Fruit fly (Drosophila melanogaster) whole organism, embryonic: Measurements from ENCODE around the gene GluClalpha.

Experiments used
- Antp ChIP-seq: fragments of 200-800 bp; sonication (Bioruptor generic); optimal IDR thresholded peaks from 3 replicates; lab custom pipeline; 2016; ENCODE audit warnings: missing biosample characterization, missing genetic modification characterization
- Bgb ChIP-seq: fragments of 200-800 bp; sonication (Bioruptor generic); IDR thresholded peaks from 2 replicates; pipeline ENCODE4 v1.3.6; 2022; ENCODE audit warnings: missing biosample characterization, missing genetic modification characterization; ENCODE audit not compliant: partially characterized antibody
- Bteb2 ChIP-seq: fragments of 200-800 bp; sonication (Bioruptor generic); optimal IDR thresholded peaks from 2 replicates; lab custom pipeline; 2016; ENCODE audit warnings: missing biosample characterization, missing genetic modification characterization
- CG10431 ChIP-seq: fragments of 200-800 bp; sonication (Bioruptor generic); optimal IDR thresholded peaks from 3 replicates; lab custom pipeline; 2018; ENCODE audit warnings: missing biosample characterization, mild to moderate bottlenecking, missing genetic modification characterization
- CG11247 ChIP-seq: fragments of 200-800 bp; sonication (Bioruptor generic); IDR thresholded peaks from 2 replicates; pipeline ENCODE4 v1.3.6; 2022; ENCODE audit warnings: missing biosample characterization, missing genetic modification characterization
- CG12236 ChIP-seq: fragments of 200-800 bp; sonication (Bioruptor generic); optimal IDR thresholded peaks from 2 replicates; lab custom pipeline; 2016; ENCODE audit warnings: missing biosample characterization, missing genetic modification characterization
- CG12942 ChIP-seq: fragments of 200-800 bp; sonication (Bioruptor generic); optimal IDR thresholded peaks from 3 replicates; lab custom pipeline; 2016; ENCODE audit warnings: missing biosample characterization, missing genetic modification characterization
- CG14860 ChIP-seq: fragments of 200-800 bp; sonication (Bioruptor generic); IDR thresholded peaks from 3 replicates; pipeline ENCODE4 v1.3.6; 2022; ENCODE audit warnings: missing biosample characterization, missing genetic modification characterization; ENCODE audit not compliant: partially characterized antibody
- CG16813 ChIP-seq: fragments of 200-800 bp; sonication (Bioruptor generic); IDR thresholded peaks from 3 replicates; pipeline ENCODE4 v1.3.6; 2022; ENCODE audit warnings: missing biosample characterization, missing genetic modification characterization; ENCODE audit not compliant: partially characterized antibody
- CG17385 ChIP-seq: fragments of 200-800 bp; sonication (Bioruptor generic); optimal IDR thresholded peaks from 3 replicates; lab custom pipeline; 2018; ENCODE audit warnings: missing biosample characterization, mild to moderate bottlenecking, missing genetic modification characterization
- CG18011 ChIP-seq: fragments of 200-800 bp; sonication (Bioruptor generic); optimal IDR thresholded peaks from 2 replicates; lab custom pipeline; 2017; ENCODE audit warnings: missing biosample characterization, missing genetic modification characterization, mild to moderate bottlenecking, moderate library complexity, missing genotype
- CG18476 ChIP-seq: fragments of 200-800 bp; sonication (Bioruptor generic); optimal IDR thresholded peaks from 2 replicates; lab custom pipeline; 2016; ENCODE audit warnings: missing biosample characterization, mild to moderate bottlenecking, missing genetic modification characterization
- CG4707 ChIP-seq: fragments of 200-800 bp; sonication (Bioruptor generic); optimal IDR thresholded peaks from 2 replicates; lab custom pipeline; 2018; ENCODE audit warnings: missing biosample characterization, mild to moderate bottlenecking, missing genetic modification characterization, moderate library complexity
- CG6654 ChIP-seq: fragments of 200-800 bp; sonication (Bioruptor generic); optimal IDR thresholded peaks from 2 replicates; lab custom pipeline; 2017; ENCODE audit warnings: missing biosample characterization, mild to moderate bottlenecking, missing genetic modification characterization
- CG6791 ChIP-seq: fragments of 200-800 bp; sonication (Bioruptor generic); IDR thresholded peaks from 3 replicates; pipeline ENCODE4 v1.3.6; 2022; ENCODE audit warnings: missing biosample characterization, missing genetic modification characterization; ENCODE audit not compliant: partially characterized antibody
- CG6813 ChIP-seq: fragments of 200-800 bp; sonication (Bioruptor generic); optimal IDR thresholded peaks from 2 replicates; lab custom pipeline; 2017; ENCODE audit warnings: missing biosample characterization, missing genetic modification characterization, mild to moderate bottlenecking, moderate library complexity, missing genetic modification reagents
- CG7963 ChIP-seq: fragments of 200-800 bp; sonication (Bioruptor generic); IDR thresholded peaks from 3 replicates; pipeline ENCODE4 v1.3.6; 2022; ENCODE audit warnings: missing biosample characterization, missing genetic modification characterization; ENCODE audit not compliant: partially characterized antibody
- CG8388 ChIP-seq: fragments of 200-800 bp; sonication (Bioruptor generic); optimal IDR thresholded peaks from 2 replicates; lab custom pipeline; 2019; ENCODE audit warnings: missing biosample characterization, mild to moderate bottlenecking, missing genetic modification characterization, moderate library complexity
- CTCF ChIP-seq: fragments of 200-800 bp; sonication (Bioruptor generic); optimal IDR thresholded peaks from 2 replicates; lab custom pipeline; 2017; ENCODE audit warnings: missing biosample characterization, mild to moderate bottlenecking, missing genetic modification characterization, moderate library complexity
- Fer1 ChIP-seq: fragments of 200-800 bp; sonication (Bioruptor generic); optimal IDR thresholded peaks from 2 replicates; lab custom pipeline; 2017; ENCODE audit warnings: missing biosample characterization, mild to moderate bottlenecking, missing genetic modification characterization
- Hand ChIP-seq: fragments of 200-800 bp; sonication (Bioruptor generic); optimal IDR thresholded peaks from 2 replicates; lab custom pipeline; 2017; ENCODE audit warnings: mild to moderate bottlenecking, missing biosample characterization, missing genetic modification reagents, missing genetic modification characterization
- Hey ChIP-seq: fragments of 200-800 bp; sonication (Bioruptor generic); optimal IDR thresholded peaks from 3 replicates; lab custom pipeline; 2018; ENCODE audit warnings: missing biosample characterization, mild to moderate bottlenecking, missing genetic modification characterization
- Hmr ChIP-seq: fragments of 200-800 bp; sonication (Bioruptor generic); optimal IDR thresholded peaks from 3 replicates; lab custom pipeline; 2017; ENCODE audit warnings: mild to moderate bottlenecking, missing biosample characterization, missing genetic modification reagents, missing genetic modification characterization
- Hr3 ChIP-seq: fragments of 200-800 bp; sonication (Bioruptor generic); optimal IDR thresholded peaks from 3 replicates; lab custom pipeline; 2016; ENCODE audit warnings: missing biosample characterization, missing genetic modification characterization
- Hr78 ChIP-seq, 2 experiments: fragments of 200-800 bp in 1 of 2; fragments of >200 bp in 1 of 2; sonication (Bioruptor generic) in 1 of 2; optimal IDR thresholded peaks; 2 replicates each; lab custom pipeline; 2017 to 2019; ENCODE audit warnings: missing biosample characterization in 2 of 2, missing genetic modification characterization in 2 of 2, mild to moderate bottlenecking in 1 of 2, moderate library complexity in 1 of 2
- Ravus ChIP-seq: fragments of 200-800 bp; sonication (Bioruptor generic); IDR thresholded peaks from 2 replicates; pipeline ENCODE4 v1.3.6; 2022; ENCODE audit warnings: missing biosample characterization, missing genetic modification characterization
- Stat92E ChIP-seq, 3 experiments: fragments of >200 bp in 2 of 3; fragments of 200-800 bp in 1 of 3; sonication (Bioruptor generic) in 1 of 3; optimal IDR thresholded peaks; 2 replicates each; lab custom pipeline; 2017 to 2019; ENCODE audit warnings: missing biosample characterization in 3 of 3, missing genetic modification characterization in 3 of 3, mild to moderate bottlenecking in 1 of 3, moderate library complexity in 1 of 3
- amos ChIP-seq: fragments of 200-800 bp; sonication (Bioruptor generic); IDR thresholded peaks from 2 replicates; pipeline ENCODE4 v1.3.6; 2022; ENCODE audit warnings: missing biosample characterization, missing genetic modification characterization; ENCODE audit not compliant: partially characterized antibody
- az2 ChIP-seq: fragments of 200-800 bp; sonication (Bioruptor generic); optimal IDR thresholded peaks from 3 replicates; lab custom pipeline; 2016; ENCODE audit warnings: missing biosample characterization, missing genetic modification characterization
- bigmax ChIP-seq: fragments of 200-800 bp; sonication (Bioruptor generic); optimal IDR thresholded peaks from 2 replicates; lab custom pipeline; 2018; ENCODE audit warnings: missing biosample characterization, mild to moderate bottlenecking, missing genetic modification characterization
- br ChIP-seq: fragments of >200 bp; optimal IDR thresholded peaks from 2 replicates; lab custom pipeline; 2017
- gsb-n ChIP-seq: fragments of 200-800 bp; sonication (Bioruptor generic); optimal IDR thresholded peaks from 3 replicates; lab custom pipeline; 2018; ENCODE audit warnings: missing biosample characterization, mild to moderate bottlenecking, missing genetic modification characterization
- inv ChIP-seq: fragments of 200-800 bp; sonication (Bioruptor generic); IDR thresholded peaks from 2 replicates; pipeline ENCODE4 v1.3.6; 2022; ENCODE audit warnings: missing biosample characterization, missing genetic modification characterization; ENCODE audit not compliant: partially characterized antibody
- knrl ChIP-seq: fragments of 200-800 bp; sonication (Bioruptor generic); IDR thresholded peaks from 3 replicates; pipeline ENCODE4 v1.3.6; 2022; ENCODE audit warnings: missing biosample characterization, missing genetic modification characterization; ENCODE audit not compliant: partially characterized antibody
- nerfin-1 ChIP-seq: fragments of 200-800 bp; sonication (Bioruptor generic); optimal IDR thresholded peaks from 3 replicates; lab custom pipeline; 2019; ENCODE audit warnings: missing biosample characterization, mild to moderate bottlenecking, missing genetic modification characterization, moderate library complexity
- pho ChIP-seq: fragments of 200-800 bp; sonication (Bioruptor generic); optimal IDR thresholded peaks from 2 replicates; lab custom pipeline; 2016; ENCODE audit warnings: missing biosample characterization, missing genetic modification characterization
- ranshi ChIP-seq: fragments of 200-800 bp; sonication (Bioruptor generic); IDR thresholded peaks from 2 replicates; pipeline ENCODE4 v1.3.6; 2022; ENCODE audit warnings: missing biosample characterization, missing genetic modification characterization
- sc ChIP-seq, 3 experiments: fragments of >200 bp in 2 of 3; fragments of 200-800 bp in 1 of 3; sonication (Bioruptor generic) in 1 of 3; optimal IDR thresholded peaks; 2 replicates in 2 of 3; 3 replicates in 1 of 3; lab custom pipeline; 2017; ENCODE audit warnings: mild to moderate bottlenecking in 1 of 3, missing biosample characterization in 1 of 3, missing genetic modification characterization in 1 of 3, missing genetic modification reagents in 1 of 3
- sqz ChIP-seq: fragments of 200-800 bp; sonication (Bioruptor generic); optimal IDR thresholded peaks from 3 replicates; lab custom pipeline; 2018; ENCODE audit warnings: missing biosample characterization, mild to moderate bottlenecking, missing genetic modification characterization
- stwl ChIP-seq: fragments of 200-800 bp; sonication (Bioruptor generic); optimal IDR thresholded peaks from 3 replicates; lab custom pipeline; 2018; ENCODE audit warnings: missing biosample characterization, mild to moderate bottlenecking, missing genetic modification characterization, moderate library complexity
- tio ChIP-seq: fragments of 200-800 bp; sonication (Bioruptor generic); optimal IDR thresholded peaks from 2 replicates; lab custom pipeline; 2017; ENCODE audit warnings: missing biosample characterization, missing genetic modification characterization, inconsistent platforms
- trh ChIP-seq: fragments of 200-800 bp; sonication (Bioruptor generic); optimal IDR thresholded peaks from 2 replicates; lab custom pipeline; 2016; ENCODE audit warnings: missing biosample characterization, missing genetic modification characterization
- tup ChIP-seq: fragments of 200-800 bp; sonication (Bioruptor generic); optimal IDR thresholded peaks from 2 replicates; lab custom pipeline; 2016; ENCODE audit warnings: missing biosample characterization, mild to moderate bottlenecking, missing genetic modification characterization, moderate library complexity
- vnd ChIP-seq: fragments of 200-800 bp; sonication (Bioruptor generic); IDR thresholded peaks from 3 replicates; pipeline ENCODE4 v1.3.6; 2022; ENCODE audit warnings: missing biosample characterization, missing genetic modification characterization; ENCODE audit not compliant: partially characterized antibody
- zen ChIP-seq: fragments of 200-800 bp; sonication (Bioruptor generic); optimal IDR thresholded peaks from 3 replicates; lab custom pipeline; 2018; ENCODE audit warnings: missing biosample characterization, mild to moderate bottlenecking, missing genetic modification characterization, moderate library complexity
- zfh2 ChIP-seq: fragments of 200-800 bp; sonication (Bioruptor generic); optimal IDR thresholded peaks from 2 replicates; lab custom pipeline; 2016; ENCODE audit warnings: missing biosample characterization, missing genetic modification characterization

The GluClalpha gene

dm6 chr3R:19773125-19773524 is 42.6 kb downstream of the GluClalpha start, which contains the start of gene Acsx1L:
Gene Acsx1L, minus strand, starts transcription at chr3R:19773225.
- TF ChIP-seq gsb-n (tag; lab: Kevin White, UChicago): no peak
- no peak for TF ChIP-seq trh (GFP tag; lab: Kevin White, UChicago)
- TF ChIP-seq ranshi (GFP tag; lab: Robert Waterston, UW): no peak
- TF ChIP-seq Hey (tag; lab: Kevin White, UChicago): no peak
- no peak for TF ChIP-seq CTCF
- no peak for TF ChIP-seq CG6813 (GFP tag; lab: Kevin White, UChicago)
- no peak for TF ChIP-seq sc (optimal IDR thresholded peaks at IDR 0.05; lab: Kevin White, UChicago)
- no peak for TF ChIP-seq sc (GFP tag; optimal IDR thresholded peaks at IDR 0.05; lab: Kevin White, UChicago)
- TF ChIP-seq CG6654: no peak
- no peak for TF ChIP-seq CG18011 (GFP tag; lab: Kevin White, UChicago)
- no peak for TF ChIP-seq CG11247
- no peak for TF ChIP-seq pho
- TF ChIP-seq inv: no peak
- no peak for TF ChIP-seq Hr3 (GFP tag; lab: Kevin White, UChicago)
- TF ChIP-seq CG17385 (GFP tag; lab: Kevin White, UChicago): no peak
- TF ChIP-seq CG18476 (GFP tag; lab: Kevin White, UChicago): no peak
- TF ChIP-seq br: no peak
- no peak for TF ChIP-seq Hand (GFP tag; lab: Kevin White, UChicago)

dm6 chr3R:19774149-19774548 is 43.6 kb downstream of the GluClalpha start:
- TF ChIP-seq nerfin-1 (tag; lab: Kevin White, UChicago) (no peak), Bteb2 (GFP tag; lab: Kevin White, UChicago) (no peak), tup (GFP tag; lab: Kevin White, UChicago) (no peak), CG12236 (GFP tag; lab: Kevin White, UChicago) (no peak), CG16813 (peak; percentile 54), CG6791 (GFP tag; lab: Robert Waterston, UW) (peak; percentile 40; the same call in 1 of the 3 replicates), Stat92E (GFP tag; optimal IDR thresholded peaks at IDR 0.05; lab: Kevin White, UChicago) (no peak), CG7963 (GFP tag; lab: Robert Waterston, UW) (0 out of 3 replicates have a peak, but pooled peaks have one; percentile 44), Bgb (GFP tag; lab: Robert Waterston, UW) (peak; percentile 86), CG4707 (no peak), zen (tag; lab: Kevin White, UChicago) (no peak), CG14860 (GFP tag; lab: Robert Waterston, UW) (peak; percentile 50; the same call in 1 of the 3 replicates), Fer1 (no peak), Hmr (no peak), CG6654 (no peak), sqz (GFP tag; lab: Kevin White, UChicago) (no peak), bigmax (GFP tag; lab: Kevin White, UChicago) (no peak), az2 (GFP tag; lab: Kevin White, UChicago) (no peak), Antp (GFP tag; lab: Kevin White, UChicago) (no peak), tio (GFP tag; lab: Kevin White, UChicago) (no peak), CG8388 (GFP tag; lab: Kevin White, UChicago) (no peak), Ravus (GFP tag; lab: Robert Waterston, UW) (no peak), amos (GFP tag; lab: Robert Waterston, UW) (peak; percentile 63), CTCF (peak; percentile 84), stwl (tag; lab: Kevin White, UChicago) (peak; percentile 35), Hr78 (GFP tag; optimal IDR thresholded peaks at IDR 0.05; lab: Kevin White, UChicago) (no peak), vnd (GFP tag; lab: Robert Waterston, UW) (peak; percentile 50; the same call in 2 of the 3 replicates), zfh2 (GFP tag; lab: Kevin White, UChicago) (no peak), knrl (GFP tag; lab: Robert Waterston, UW) (peak; percentile 68), CG12942 (GFP tag; lab: Kevin White, UChicago) (no peak), sc (optimal IDR thresholded peaks at IDR 0.05; lab: Kevin White, UChicago) (no peak), sc (GFP tag; optimal IDR thresholded peaks at IDR 0.05; lab: Kevin White, UChicago) (no peak), CG10431 (GFP tag; lab: Kevin White, UChicago) (no peak)
